Worm (Caenorhabditis elegans): ENCODE measurements around the gene B0334.10.

Gene B0334.10

ce11 chrII:11534429-11535099 is 16.3 kb downstream of the B0334.10 start, which contains the start of gene Y62F5A.12 (continued):
- TF ChIP-seq madf-9 (GFP tag; conservative IDR thresholded peaks at IDR 0.05) (peak; percentile 96), hlh-11 (tag; optimal IDR thresholded peaks at IDR 0.05) (peak; percentile 65), Y105C5A.15 (GFP tag; IDR thresholded peaks at IDR 0.05) (peak; percentile 70; the same call in 1 of the 2 replicates), snpc-1.2 (GFP tag; IDR thresholded peaks at IDR 0.05) (peak; percentile 82), F37D6.2 (tag; optimal IDR thresholded peaks at IDR 0.05) (peak; percentile 79), egl-43 (GFP tag; IDR thresholded peaks at IDR 0.05) (peak; percentile 93), hmg-1.1 (GFP tag; IDR thresholded peaks at IDR 0.05) (peak; percentile 93), Y48G9A.11 (GFP tag; IDR thresholded peaks at IDR 0.05) (peak; percentile 93), nhr-77 (tag; optimal IDR thresholded peaks at IDR 0.05) (peak; percentile 81), D1046.2 (GFP tag; IDR thresholded peaks at IDR 0.05) (peak; percentile 93), mxl-3 (GFP tag; optimal IDR thresholded peaks at IDR 0.05) (peak; percentile 86), lin-1 (GFP tag; IDR thresholded peaks at IDR 0.05) (peak; percentile 85; the same call in 1 of the 2 replicates), ZK337.2 (GFP tag; IDR thresholded peaks at IDR 0.05) (peak; percentile 99), lin-38 (GFP tag; IDR thresholded peaks at IDR 0.05) (peak; percentile 100), lin-29 (GFP tag; IDR thresholded peaks at IDR 0.05) (peak; percentile 55; the same call in 1 of the 2 replicates), dmd-9 (GFP tag; IDR thresholded peaks at IDR 0.05) (peak; percentile 98), nhr-48 (tag; optimal IDR thresholded peaks at IDR 0.05) (peak; percentile 55), ces-1 (GFP tag; optimal IDR thresholded peaks at IDR 0.05) (peak; percentile 27), mdl-1 (tag; optimal IDR thresholded peaks at IDR 0.05) (peak; percentile 32 to 38), nhr-11 (tag; optimal IDR thresholded peaks at IDR 0.05) (peak; percentile 68), arid-1 (GFP tag; conservative IDR thresholded peaks at IDR 0.05) (peak; percentile 93), nhr-28 (tag; optimal IDR thresholded peaks at IDR 0.05) (peak; percentile 52), ctbp-1 (GFP tag; IDR thresholded peaks at IDR 0.05) (peak; percentile 94), ceh-44 (GFP tag; IDR thresholded peaks at IDR 0.05) (peak; percentile 99), mes-2 (tag; optimal IDR thresholded peaks at IDR 0.05; ENCODE audit: poor library complexity, severe bottlenecking) (peak; percentile 99), set-16 (GFP tag; IDR thresholded peaks at IDR 0.05) (peak; percentile 67), tra-1 (GFP tag; IDR thresholded peaks at IDR 0.05) (peak; percentile 95)

ce11 chrII:11535429-11535828 is 17.1 kb downstream of the B0334.10 start:
- TF ChIP-seq T20F7.1 (GFP tag; optimal IDR thresholded peaks at IDR 0.05) (no peak), egl-43 (GFP tag; IDR thresholded peaks at IDR 0.05) (no peak), Y5F2A.4 (GFP tag; optimal IDR thresholded peaks at IDR 0.05) (no peak), skn-1 (tag; optimal IDR thresholded peaks at IDR 0.05) (no peak), F10B5.3 (tag; optimal IDR thresholded peaks at IDR 0.05) (no peak), lir-3 (tag; optimal IDR thresholded peaks at IDR 0.05) (no peak), aha-1 (tag) (peak; percentile 58), ceh-62 (tag; optimal IDR thresholded peaks at IDR 0.05) (no peak), lsy-2 (tag; optimal IDR thresholded peaks at IDR 0.05) (no peak), sdz-12 (GFP tag; optimal IDR thresholded peaks at IDR 0.05) (no peak), spr-3 (GFP tag; optimal IDR thresholded peaks at IDR 0.05) (no peak), nhr-6 (tag; optimal IDR thresholded peaks at IDR 0.05) (no peak), unc-62 (GFP tag; optimal IDR thresholded peaks at IDR 0.05 in 1 of 2) (peak in 1 of 2 experiments; percentile 26), unc-62 (tag; optimal IDR thresholded peaks at IDR 0.05) (no peak), nhr-237 (tag; optimal IDR thresholded peaks at IDR 0.05) (no peak), tra-1 (GFP tag; IDR thresholded peaks at IDR 0.05) (no peak), F49E8.2 (tag; optimal IDR thresholded peaks at IDR 0.05; ENCODE audit: borderline replicate concordance) (no peak)

All from whole organism, L4 larva.